Fruit fly (Drosophila melanogaster) whole organism, prepupa: ENCODE measurements around the gene CG13607.

ENCODE experiments used
- CG11294 ChIP-seq: fragments of 200-800 bp; sonication (Bioruptor generic); IDR thresholded peaks from 2 replicates; pipeline ENCODE4 v1.3.6; 2022; ENCODE audit warnings: missing biosample characterization, missing genetic modification characterization
- CG11902 ChIP-seq: fragments of 200-800 bp; sonication (Bioruptor generic); optimal IDR thresholded peaks from 3 replicates; lab custom pipeline; 2016; ENCODE audit warnings: missing biosample characterization, missing genetic modification characterization
- CG16779 ChIP-seq: fragments of 200-800 bp; sonication (Bioruptor generic); optimal IDR thresholded peaks from 3 replicates; lab custom pipeline; 2017; ENCODE audit warnings: missing biosample characterization, mild to moderate bottlenecking, missing genetic modification characterization
- CG34406 ChIP-seq: fragments of 200-800 bp; sonication (Bioruptor generic); optimal IDR thresholded peaks from 3 replicates; lab custom pipeline; 2016; ENCODE audit warnings: missing biosample characterization, missing genetic modification characterization
- Eip78C ChIP-seq: fragments of 200-800 bp; sonication (Bioruptor generic); peaks from one replicate; lab custom pipeline; 2016; ENCODE audit warnings: missing biosample characterization, missing genetic modification characterization
- Ets21C ChIP-seq: fragments of 200-800 bp; sonication (Bioruptor generic); optimal IDR thresholded peaks from 3 replicates; lab custom pipeline; 2016; ENCODE audit warnings: missing biosample characterization, missing genetic modification characterization
- Hr39 ChIP-seq: fragments of 200-800 bp; sonication (Bioruptor generic); optimal IDR thresholded peaks from 2 replicates; lab custom pipeline; 2016; ENCODE audit warnings: missing biosample characterization, missing genetic modification characterization
- Met ChIP-seq: fragments of 200-800 bp; sonication (Bioruptor generic); optimal IDR thresholded peaks from 3 replicates; lab custom pipeline; 2016; ENCODE audit warnings: missing biosample characterization, missing genetic modification characterization
- Smox ChIP-seq: fragments of 200-800 bp; sonication (Bioruptor generic); optimal IDR thresholded peaks from 3 replicates; lab custom pipeline; 2016; ENCODE audit warnings: missing biosample characterization, missing genetic modification characterization
- esn ChIP-seq: fragments of 200-800 bp; sonication (Bioruptor generic); optimal IDR thresholded peaks from 2 replicates; lab custom pipeline; 2016; ENCODE audit warnings: missing biosample characterization, mild to moderate bottlenecking, missing genetic modification characterization, moderate library complexity

DNA sequence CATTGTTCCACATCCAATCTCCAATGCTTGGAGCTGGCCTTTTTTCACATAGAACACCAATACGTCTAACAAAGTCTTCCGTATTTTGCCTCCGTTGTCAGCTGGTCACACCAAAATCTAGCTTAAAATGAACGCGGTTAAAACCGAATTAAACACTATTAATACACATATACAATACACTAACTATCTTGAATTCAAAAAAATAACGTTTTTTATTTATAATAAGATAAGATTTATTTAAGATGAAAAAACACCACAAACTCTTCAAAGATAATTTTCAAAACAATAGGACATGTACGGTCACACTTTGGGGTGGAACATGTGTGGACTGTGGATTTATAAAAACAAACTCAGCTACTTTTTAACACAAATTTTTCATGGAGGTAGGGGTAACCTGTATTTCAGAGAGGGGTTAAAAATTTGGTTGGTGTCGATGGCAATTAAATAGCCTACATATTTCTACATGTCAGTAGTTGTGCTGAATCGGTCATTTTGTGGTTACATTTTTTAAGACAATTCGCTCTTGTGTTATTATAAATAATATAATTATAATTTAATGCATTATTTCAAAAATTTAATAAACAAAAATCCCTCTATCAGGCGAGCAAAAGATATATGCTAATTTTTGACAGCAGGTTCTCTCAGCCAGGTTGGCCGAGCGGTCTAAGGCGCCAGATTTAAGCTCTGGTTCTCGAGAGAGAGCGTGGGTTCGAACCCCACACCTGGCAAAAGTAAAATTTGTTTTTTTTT is 3.6 kb downstream of the CG13607 start, which contains the start of gene CG13605:
- TF ChIP-seq Ets21C (peak; percentile 37), CG34406 (GFP tag; lab: Kevin White, UChicago) (peak; percentile 66), Hr39 (GFP tag; lab: Kevin White, UChicago) (peak; percentile 67), Eip78C (GFP tag; lab: Kevin White, UChicago) (peak; percentile 91), Smox (GFP tag; lab: Kevin White, UChicago) (peak; percentile 65), esn (GFP tag; lab: Kevin White, UChicago) (peak; percentile 79), CG11294 (GFP tag; lab: Robert Waterston, UW) (peak; percentile 62), CG11902 (GFP tag; lab: Kevin White, UChicago) (no peak), Met (GFP tag; lab: Kevin White, UChicago) (peak; percentile 71), CG16779 (tag; lab: Kevin White, UChicago) (peak; percentile 35)
